Worm (Caenorhabditis elegans) whole organism, L2 larva: Measurements from ENCODE around the gene T19C3.5.

Source experiments
- C34F6.9 ChIP-seq: fragments of 150-350 bp; optimal IDR thresholded peaks from 2 replicates; lab custom pipeline; 2014; ENCODE audit warnings: missing biosample characterization, missing genetic modification characterization
- F13H6.1 ChIP-seq: sonication (generic microtip); optimal IDR thresholded peaks from 2 replicates; lab custom pipeline; 2016; ENCODE audit warnings: missing genetic modification characterization, missing compliant biosample characterization
- R02D3.7 ChIP-seq: fragments of 150-350 bp; optimal IDR thresholded peaks from 2 replicates; lab custom pipeline; 2014; ENCODE audit warnings: missing biosample characterization, missing genetic modification characterization
- Y55F3AM.14 ChIP-seq: fragments of 200-800 bp; sonication (Bioruptor generic); optimal IDR thresholded peaks from 2 replicates; lab custom pipeline; 2018; ENCODE audit warnings: mild to moderate bottlenecking, missing genetic modification characterization, missing compliant biosample characterization
- ZK546.5 ChIP-seq: sonication (generic microtip); optimal IDR thresholded peaks from 2 replicates; lab custom pipeline; 2017; ENCODE audit warnings: missing biosample characterization, missing genetic modification characterization
- alr-1 ChIP-seq: fragments of 150-350 bp; optimal IDR thresholded peaks from 2 replicates; lab custom pipeline; 2014; ENCODE audit warnings: missing biosample characterization, missing genetic modification characterization
- aly-2 ChIP-seq: fragments of 150-350 bp; optimal IDR thresholded peaks from 2 replicates; lab custom pipeline; 2014; ENCODE audit warnings: missing biosample characterization, missing genetic modification characterization
- ama-1 ChIP-seq: fragments of 150-350 bp; optimal IDR thresholded peaks from 2 replicates; lab custom pipeline; 2018; ENCODE audit warnings: inconsistent platforms
- blmp-1 ChIP-seq: sonication (generic microtip); optimal IDR thresholded peaks from 2 replicates; lab custom pipeline; 2017; ENCODE audit warnings: missing genetic modification characterization, mild to moderate bottlenecking, missing compliant biosample characterization, antibody characterized with exemption, moderate library complexity; ENCODE audit not compliant: insufficient read depth
- ceh-16 ChIP-seq: fragments of 150-350 bp; optimal IDR thresholded peaks from 2 replicates; lab custom pipeline; 2014; ENCODE audit warnings: missing biosample characterization, missing genetic modification characterization
- ceh-82 ChIP-seq: fragments of 150-350 bp; optimal IDR thresholded peaks from 2 replicates; lab custom pipeline; 2014; ENCODE audit warnings: missing biosample characterization, missing genetic modification characterization
- crh-2 ChIP-seq: sonication (generic microtip); optimal IDR thresholded peaks from 2 replicates; lab custom pipeline; 2017; ENCODE audit warnings: missing biosample characterization, missing genetic modification characterization
- dmd-4 ChIP-seq: sonication (generic microtip); optimal IDR thresholded peaks from 2 replicates; lab custom pipeline; 2017; ENCODE audit warnings: missing biosample characterization, missing genetic modification characterization
- egl-27 ChIP-seq: sonication (generic microtip); optimal IDR thresholded peaks from 3 replicates; lab custom pipeline; 2017; ENCODE audit warnings: missing biosample characterization, missing genetic modification reagents, missing genetic modification characterization
- elt-1 ChIP-seq: fragments of 150-350 bp; optimal IDR thresholded peaks from 2 replicates; lab custom pipeline; 2014; ENCODE audit warnings: missing biosample characterization, missing genetic modification characterization
- elt-3 ChIP-seq: sonication (generic microtip); optimal IDR thresholded peaks from 2 replicates; lab custom pipeline; 2017; ENCODE audit warnings: missing biosample characterization, missing genetic modification characterization
- fos-1 ChIP-seq: fragments of 150-350 bp; optimal IDR thresholded peaks from 2 replicates; lab custom pipeline; 2014; ENCODE audit warnings: missing biosample characterization, missing genetic modification characterization
- gmeb-1 ChIP-seq: fragments of 150-350 bp; optimal IDR thresholded peaks from 2 replicates; lab custom pipeline; 2014; ENCODE audit warnings: missing biosample characterization, missing genetic modification characterization
- lin-11 ChIP-seq: fragments of 150-350 bp; sonication (generic microtip); optimal IDR thresholded peaks from 2 replicates; lab custom pipeline; 2014; ENCODE audit warnings: missing biosample characterization, missing genetic modification characterization, inconsistent platforms, mixed read lengths
- lin-13 ChIP-seq: fragments of 150-350 bp; optimal IDR thresholded peaks from 2 replicates; lab custom pipeline; 2014; ENCODE audit warnings: missing biosample characterization, missing genetic modification reagents, missing genetic modification characterization
- lin-39 ChIP-seq: fragments of 150-350 bp; optimal IDR thresholded peaks from 2 replicates; lab custom pipeline; 2014; ENCODE audit warnings: missing biosample characterization, missing genetic modification reagents, missing genetic modification characterization
- lsy-2 ChIP-seq, 2 experiments: fragments of 150-350 bp in 1 of 2; sonication (generic microtip) in 1 of 2; optimal IDR thresholded peaks; 2 replicates each; lab custom pipeline; 2014 to 2017; ENCODE audit warnings: missing biosample characterization in 2 of 2, missing genetic modification characterization in 2 of 2
- mab-5 ChIP-seq: fragments of 150-350 bp; optimal IDR thresholded peaks from 2 replicates; lab custom pipeline; 2014; ENCODE audit warnings: missing biosample characterization, missing genetic modification characterization
- mbf-1 ChIP-seq: sonication (generic microtip); optimal IDR thresholded peaks from 2 replicates; lab custom pipeline; 2017; ENCODE audit warnings: missing biosample characterization, missing genetic modification characterization
- mdl-1 ChIP-seq, 2 experiments: fragments of 150-350 bp in 1 of 2; sonication (generic microtip) in 1 of 2; optimal IDR thresholded peaks; 2 replicates each; lab custom pipeline; 2017; ENCODE audit warnings: missing biosample characterization in 2 of 2, missing genetic modification characterization in 2 of 2
- nhr-10 ChIP-seq: sonication (generic microtip); optimal IDR thresholded peaks from 2 replicates; lab custom pipeline; 2017; ENCODE audit warnings: missing biosample characterization, missing genetic modification characterization
- nhr-11 ChIP-seq: fragments of 150-350 bp; optimal IDR thresholded peaks from 2 replicates; lab custom pipeline; 2014; ENCODE audit warnings: missing biosample characterization, missing genetic modification characterization
- nhr-12 ChIP-seq: fragments of 150-350 bp; optimal IDR thresholded peaks from 2 replicates; lab custom pipeline; 2014; ENCODE audit warnings: missing biosample characterization, missing genetic modification characterization
- nhr-129 ChIP-seq: fragments of 150-350 bp; optimal IDR thresholded peaks from 2 replicates; lab custom pipeline; 2014; ENCODE audit warnings: missing biosample characterization, missing genetic modification characterization
- nhr-21 ChIP-seq: fragments of 150-350 bp; optimal IDR thresholded peaks from 2 replicates; lab custom pipeline; 2014; ENCODE audit warnings: missing biosample characterization, missing genetic modification characterization
- nhr-23 ChIP-seq: fragments of 150-350 bp; optimal IDR thresholded peaks from 2 replicates; lab custom pipeline; 2014; ENCODE audit warnings: missing biosample characterization, missing genetic modification reagents, missing genetic modification characterization
- nhr-237 ChIP-seq: fragments of 150-350 bp; optimal IDR thresholded peaks from 2 replicates; lab custom pipeline; 2014; ENCODE audit warnings: missing biosample characterization, missing genetic modification characterization
- nhr-25 ChIP-seq: fragments of 150-350 bp; sonication (generic microtip); optimal IDR thresholded peaks from 3 replicates; lab custom pipeline; 2014; ENCODE audit warnings: missing biosample characterization, missing genetic modification characterization
- nhr-6 ChIP-seq: fragments of 150-350 bp; optimal IDR thresholded peaks from 2 replicates; lab custom pipeline; 2014; ENCODE audit warnings: missing biosample characterization, missing genetic modification characterization
- nhr-77 ChIP-seq: fragments of 150-350 bp; optimal IDR thresholded peaks from 2 replicates; lab custom pipeline; 2014; ENCODE audit warnings: missing biosample characterization, missing genetic modification characterization
- peb-1 ChIP-seq: fragments of 150-350 bp; optimal IDR thresholded peaks from 2 replicates; lab custom pipeline; 2014; ENCODE audit warnings: missing biosample characterization, missing genetic modification characterization
- sem-4 ChIP-seq: fragments of 150-350 bp; optimal IDR thresholded peaks from 2 replicates; lab custom pipeline; 2014; ENCODE audit warnings: missing biosample characterization, missing genetic modification reagents, missing genetic modification characterization
- skn-1 ChIP-seq: sonication (generic microtip); optimal IDR thresholded peaks from 2 replicates; lab custom pipeline; 2017; ENCODE audit warnings: missing biosample characterization, missing genetic modification characterization
- sma-3 ChIP-seq: sonication (generic microtip); optimal IDR thresholded peaks from 2 replicates; lab custom pipeline; 2016; ENCODE audit warnings: missing genetic modification reagents, missing genetic modification characterization, missing compliant biosample characterization
- sma-9 ChIP-seq, 2 experiments: fragments of 150-350 bp in 1 of 2; sonication (generic microtip) in 1 of 2; optimal IDR thresholded peaks; 2 replicates each; lab custom pipeline; 2014 to 2016; ENCODE audit warnings: missing genetic modification characterization in 2 of 2, mild to moderate bottlenecking in 1 of 2, missing biosample characterization in 1 of 2, missing compliant biosample characterization in 1 of 2, missing genetic modification reagents in 1 of 2, moderate library complexity in 1 of 2
- snpc-4 ChIP-seq: fragments of 150-350 bp; optimal IDR thresholded peaks from 2 replicates; lab custom pipeline; 2014; ENCODE audit warnings: missing biosample characterization, missing genetic modification characterization
- unc-39 ChIP-seq: fragments of 150-350 bp; optimal IDR thresholded peaks from 2 replicates; lab custom pipeline; 2014; ENCODE audit warnings: missing biosample characterization, missing genetic modification characterization
- unc-55 ChIP-seq: fragments of 150-350 bp; sonication (generic microtip); optimal IDR thresholded peaks from 3 replicates; lab custom pipeline; 2014; ENCODE audit warnings: missing biosample characterization, missing genetic modification reagents, missing genetic modification characterization
- unc-62 ChIP-seq: fragments of 150-350 bp; optimal IDR thresholded peaks from 2 replicates; lab custom pipeline; 2014; ENCODE audit warnings: missing biosample characterization, missing genetic modification reagents, missing genetic modification characterization
- zag-1 ChIP-seq: fragments of 150-350 bp; optimal IDR thresholded peaks from 2 replicates; lab custom pipeline; 2014; ENCODE audit warnings: missing biosample characterization, missing genetic modification characterization
- ztf-1 ChIP-seq: fragments of 200-800 bp; sonication (Bioruptor generic); conservative IDR thresholded peaks from 2 replicates; pipeline ENCODE4 v1.3.6; 2022; ENCODE audit warnings: missing genetic modification characterization, missing compliant biosample characterization
- ztf-11 ChIP-seq: sonication (generic microtip); optimal IDR thresholded peaks from 2 replicates; lab custom pipeline; 2017; ENCODE audit warnings: missing biosample characterization, missing genetic modification characterization
- ztf-4 ChIP-seq: fragments of 150-350 bp; optimal IDR thresholded peaks from 2 replicates; lab custom pipeline; 2014; ENCODE audit warnings: missing biosample characterization, missing genetic modification characterization

T19C3.5 gene

ce11 chrIII:668303-668893 lies 40.7 kb upstream of the T19C3.5 start, which contains the start of gene W02B3.3:
Gene W02B3.3, minus strand, starts transcription at chrIII:668433.
- TF ChIP-seq gmeb-1 (tag; lab: Kevin White, UChicago) (no peak), lin-39 (tag; lab: Kevin White, UChicago) (no peak), sma-9 (GFP tag; optimal IDR thresholded peaks at IDR 0.05; lab: Kevin White, UChicago) (peak; percentile 63), sma-9 (tag; optimal IDR thresholded peaks at IDR 0.05; lab: Kevin White, UChicago) (no peak), nhr-237 (tag; lab: Kevin White, UChicago) (no peak), crh-2 (tag; lab: Kevin White, UChicago) (peak; percentile 65), unc-62 (GFP tag; lab: Kevin White, UChicago) (no peak), nhr-10 (no peak), aly-2 (tag; lab: Kevin White, UChicago) (no peak), alr-1 (tag; lab: Kevin White, UChicago) (peak; percentile 27), nhr-129 (peak; percentile 92), mab-5 (no peak), F13H6.1 (peak; percentile 76), nhr-12 (no peak), blmp-1 (tag; lab: Kevin White, UChicago) (no peak), ztf-4 (peak; percentile 41), dmd-4 (tag; lab: Kevin White, UChicago) (no peak), sem-4 (tag; lab: Kevin White, UChicago) (no peak), egl-27 (peak; percentile 68), zag-1 (tag; lab: Kevin White, UChicago) (peak; percentile 90), nhr-21 (tag; lab: Kevin White, UChicago) (no peak), unc-55 (GFP tag; lab: Kevin White, UChicago) (peak; percentile 97), elt-3 (tag; lab: Kevin White, UChicago) (no peak), lin-13 (GFP tag; lab: Kevin White, UChicago) (no peak), elt-1 (tag; lab: Kevin White, UChicago) (no peak), ceh-16 (tag; lab: Kevin White, UChicago) (no peak), fos-1 (tag; lab: Kevin White, UChicago) (peak; percentile 11), ceh-82 (tag; lab: Kevin White, UChicago) (no peak), skn-1 (tag; lab: Kevin White, UChicago) (no peak), ztf-1 (GFP tag; lab: Robert Waterston, UW) (no peak), unc-39 (no peak), nhr-77 (tag; lab: Kevin White, UChicago) (no peak), ZK546.5 (tag; lab: Kevin White, UChicago) (no peak), Y55F3AM.14 (peak; percentile 10), C34F6.9 (tag; lab: Kevin White, UChicago) (peak; percentile 90), mdl-1 (tag; optimal IDR thresholded peaks at IDR 0.05; lab: Kevin White, UChicago) (peak in 1 of 2 experiments; percentile 52), R02D3.7 (no peak), peb-1 (tag; lab: Kevin White, UChicago) (no peak), mbf-1 (tag; lab: Kevin White, UChicago) (no peak), snpc-4 (tag; lab: Kevin White, UChicago) (peak; percentile 29), ztf-11 (tag; lab: Kevin White, UChicago) (no peak), ama-1 (lab: Kevin White, UChicago) (no peak), lin-11 (tag; lab: Kevin White, UChicago) (peak; percentile 35), nhr-25 (tag; lab: Kevin White, UChicago) (no peak), nhr-11 (tag; lab: Kevin White, UChicago) (no peak), sma-3 (GFP tag; lab: Kevin White, UChicago) (no peak), nhr-23 (tag; lab: Kevin White, UChicago) (no peak), nhr-6 (tag; lab: Kevin White, UChicago) (peak; percentile 50), lsy-2 (tag; optimal IDR thresholded peaks at IDR 0.05; lab: Kevin White, UChicago) (peak; percentile 17 to 74)
- TF ChIP-seq, all 48 proteins: peak for 17
